Worm (Caenorhabditis elegans) whole organism, L4 larva: ENCODE measurements around the gene sri-38.

Experiments
- T26A8.4 ChIP-seq: fragments of 200-800 bp; sonication (Bioruptor generic); IDR thresholded peaks from 2 replicates; pipeline ENCODE4 v1.3.6; 2022; ENCODE audit warnings: missing genetic modification characterization, missing compliant biosample characterization
- aly-2 ChIP-seq: sonication (generic microtip); optimal IDR thresholded peaks from 2 replicates; lab custom pipeline; 2018; ENCODE audit warnings: missing biosample characterization, missing genetic modification characterization
- ceh-28 ChIP-seq: fragments of 150-350 bp; optimal IDR thresholded peaks from 2 replicates; lab custom pipeline; 2014; ENCODE audit warnings: missing biosample characterization, missing genetic modification reagents, missing genetic modification characterization
- ceh-32 ChIP-seq: sonication (generic microtip); optimal IDR thresholded peaks from 2 replicates; lab custom pipeline; 2016; ENCODE audit warnings: mild to moderate bottlenecking, missing genetic modification characterization, missing compliant biosample characterization; ENCODE audit not compliant: poor library complexity
- fos-1 ChIP-seq: fragments of 150-350 bp; optimal IDR thresholded peaks from 2 replicates; lab custom pipeline; 2014; ENCODE audit warnings: missing biosample characterization, missing genetic modification characterization
- rbr-2 ChIP-seq: sonication (generic microtip); optimal IDR thresholded peaks from 2 replicates; lab custom pipeline; 2016; ENCODE audit warnings: missing genotype, missing genetic modification characterization, missing compliant biosample characterization
- snpc-4 ChIP-seq: fragments of 150-350 bp; optimal IDR thresholded peaks from 2 replicates; lab custom pipeline; 2014; ENCODE audit warnings: missing biosample characterization, missing genetic modification characterization

DNA sequence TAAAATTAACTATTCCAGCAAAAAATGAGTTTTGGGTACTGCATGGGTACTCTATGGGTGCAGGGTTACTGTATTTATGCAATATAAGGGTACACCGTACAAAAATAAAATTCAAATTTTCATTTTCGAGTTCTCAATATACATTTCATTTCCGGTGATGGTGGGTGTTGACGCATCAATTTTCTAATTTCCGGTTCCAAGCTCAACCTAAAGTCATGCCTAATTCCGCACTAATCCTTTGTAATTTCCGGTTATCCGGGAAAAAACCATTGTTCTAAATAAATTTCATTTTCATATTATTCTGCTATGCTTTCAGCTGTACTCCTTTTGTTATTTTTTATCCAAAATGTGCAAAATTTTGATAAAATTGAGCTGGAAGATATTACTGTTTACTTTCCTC lies 48.7 kb downstream of the sri-38 start, which contains the start of gene gcy-21:
- no peak for TF ChIP-seq ceh-28 (tag; lab: Kevin White, UChicago)
- no peak for TF ChIP-seq rbr-2 (tag; lab: Kevin White, UChicago)
- TF ChIP-seq T26A8.4 (GFP tag; lab: Robert Waterston, UW), result no peak
- no peak for TF ChIP-seq snpc-4 (tag; lab: Kevin White, UChicago)
- no peak for TF ChIP-seq fos-1 (tag; lab: Kevin White, UChicago)
- no peak for TF ChIP-seq ceh-32 (tag; lab: Kevin White, UChicago)
- TF ChIP-seq aly-2 (tag; lab: Kevin White, UChicago), result no peak
